Fruit fly (Drosophila melanogaster) whole organism, embryonic: ENCODE results near the gene MESR6.

ENCODE experiments used
- Awh ChIP-seq: fragments of 200-800 bp; sonication (Bioruptor generic); IDR thresholded peaks from 2 replicates; pipeline ENCODE4, ENCODE4 v1.3.6; 2022; ENCODE audit warnings: missing biosample characterization, missing genetic modification characterization
- B-H2 ChIP-seq: fragments of 200-800 bp; sonication (Bioruptor generic); optimal IDR thresholded peaks from 2 replicates; lab custom pipeline; 2018; ENCODE audit warnings: missing biosample characterization, mild to moderate bottlenecking, missing genetic modification characterization
- CG10366 ChIP-seq: fragments of 200-800 bp; sonication (Bioruptor generic); IDR thresholded peaks from 2 replicates; pipeline ENCODE4 v1.3.6; 2022; ENCODE audit warnings: missing biosample characterization, missing genetic modification characterization
- CG11093 ChIP-seq: fragments of 200-800 bp; sonication (Bioruptor generic); IDR thresholded peaks from 3 replicates; pipeline ENCODE4 v1.3.6; 2022; ENCODE audit warnings: missing biosample characterization, missing genetic modification characterization
- CG12071 ChIP-seq: fragments of 200-800 bp; sonication (Bioruptor generic); optimal IDR thresholded peaks from 3 replicates; lab custom pipeline; 2018; ENCODE audit warnings: missing biosample characterization, mild to moderate bottlenecking, missing genetic modification characterization
- CG12299 ChIP-seq: fragments of 200-800 bp; sonication (Bioruptor generic); optimal IDR thresholded peaks from 2 replicates; lab custom pipeline; 2018; ENCODE audit warnings: missing biosample characterization, mild to moderate bottlenecking, missing genetic modification characterization
- CG12659 ChIP-seq: fragments of 200-800 bp; sonication (Bioruptor generic); optimal IDR thresholded peaks from 3 replicates; lab custom pipeline; 2017; ENCODE audit warnings: mild to moderate bottlenecking, missing biosample characterization, missing genetic modification reagents, missing genetic modification characterization
- CG13287 ChIP-seq: fragments of 200-800 bp; sonication (Bioruptor generic); IDR thresholded peaks from 2 replicates; pipeline ENCODE4 v1.3.6; 2022; ENCODE audit warnings: missing biosample characterization, missing genetic modification characterization; ENCODE audit not compliant: partially characterized antibody
- CG13775 ChIP-seq: fragments of 200-800 bp; sonication (Bioruptor generic); optimal IDR thresholded peaks from 3 replicates; lab custom pipeline; 2017; ENCODE audit warnings: missing biosample characterization, mild to moderate bottlenecking, missing genetic modification characterization
- CG14014 ChIP-seq: fragments of 200-800 bp; sonication (Bioruptor generic); IDR thresholded peaks from 2 replicates; pipeline ENCODE4 v1.3.6; 2022; ENCODE audit warnings: missing biosample characterization, missing genetic modification characterization
- CG1603 ChIP-seq: fragments of 200-800 bp; sonication (Bioruptor generic); optimal IDR thresholded peaks from 2 replicates; lab custom pipeline; 2019; ENCODE audit warnings: missing biosample characterization, mild to moderate bottlenecking, missing genetic modification characterization, moderate library complexity
- CG16779 ChIP-seq: fragments of 200-800 bp; sonication (Bioruptor generic); IDR thresholded peaks from 2 replicates; pipeline ENCODE4 v1.3.6; 2022; ENCODE audit warnings: missing biosample characterization, missing genetic modification characterization
- CG18764 ChIP-seq: fragments of 200-800 bp; sonication (Bioruptor generic); optimal IDR thresholded peaks from 3 replicates; lab custom pipeline; 2016; ENCODE audit warnings: missing biosample characterization, missing genetic modification characterization
- CG6683 ChIP-seq: fragments of 200-800 bp; sonication (Bioruptor generic); optimal IDR thresholded peaks from 2 replicates; lab custom pipeline; 2017; ENCODE audit warnings: missing biosample characterization, mild to moderate bottlenecking, missing genetic modification characterization, missing genetic modification reagents
- CG6765 ChIP-seq: fragments of 200-800 bp; sonication (Bioruptor generic); optimal IDR thresholded peaks from 3 replicates; lab custom pipeline; 2017; ENCODE audit warnings: missing biosample characterization, mild to moderate bottlenecking, missing genetic modification characterization
- CG6854 ChIP-seq: fragments of 200-800 bp; sonication (Bioruptor generic); optimal IDR thresholded peaks from 3 replicates; lab custom pipeline; 2017; ENCODE audit warnings: missing biosample characterization, mild to moderate bottlenecking, missing genetic modification characterization
- CG9215 ChIP-seq: fragments of 200-800 bp; sonication (Bioruptor generic); IDR thresholded peaks from 2 replicates; pipeline ENCODE4 v1.3.6; 2022; ENCODE audit warnings: missing biosample characterization, missing genetic modification characterization
- CG9727 ChIP-seq: fragments of 200-800 bp; sonication (Bioruptor generic); optimal IDR thresholded peaks from 3 replicates; lab custom pipeline; 2017; ENCODE audit warnings: missing biosample characterization, mild to moderate bottlenecking, missing genetic modification characterization
- Dbx ChIP-seq: fragments of 200-800 bp; sonication (Bioruptor generic); IDR thresholded peaks from 3 replicates; pipeline ENCODE4 v1.3.6; 2022; ENCODE audit warnings: missing biosample characterization, missing genetic modification characterization
- Deaf1 ChIP-seq: fragments of 200-800 bp; optimal IDR thresholded peaks from 3 replicates; lab custom pipeline; 2019; ENCODE audit warnings: missing biosample characterization, mild to moderate bottlenecking, missing genetic modification characterization, moderate library complexity
- Doc3 ChIP-seq: fragments of 200-800 bp; sonication (Bioruptor generic); IDR thresholded peaks from 3 replicates; pipeline ENCODE4 v1.3.6; 2022; ENCODE audit warnings: missing biosample characterization, missing genetic modification characterization; ENCODE audit not compliant: partially characterized antibody
- Drgx ChIP-seq: fragments of 200-800 bp; sonication (Bioruptor generic); IDR thresholded peaks from 2 replicates; pipeline ENCODE4 v1.3.6; 2022; ENCODE audit warnings: missing biosample characterization, missing genetic modification characterization
- HmgD ChIP-seq: fragments of 200-800 bp; sonication (Bioruptor generic); optimal IDR thresholded peaks from 3 replicates; lab custom pipeline; 2016; ENCODE audit warnings: missing biosample characterization, missing genetic modification characterization
- Hmx ChIP-seq: fragments of 200-800 bp; sonication (Bioruptor generic); optimal IDR thresholded peaks from 2 replicates; lab custom pipeline; 2016; ENCODE audit warnings: missing biosample characterization, missing genetic modification characterization
- Hr39 ChIP-seq: fragments of >200 bp; optimal IDR thresholded peaks from 2 replicates; lab custom pipeline; 2017
- Hr78 ChIP-seq, 2 experiments: fragments of 200-800 bp in 1 of 2; fragments of >200 bp in 1 of 2; sonication (Bioruptor generic) in 1 of 2; optimal IDR thresholded peaks; 2 replicates each; lab custom pipeline; 2017 to 2019; ENCODE audit warnings: missing biosample characterization in 2 of 2, missing genetic modification characterization in 2 of 2, mild to moderate bottlenecking in 1 of 2, moderate library complexity in 1 of 2
- Mrtf ChIP-seq: fragments of 200-800 bp; sonication (Bioruptor generic); IDR thresholded peaks from 3 replicates; pipeline ENCODE4 v1.3.6; 2022; ENCODE audit warnings: missing biosample characterization, missing genetic modification characterization
- Neu2 ChIP-seq: fragments of 200-800 bp; sonication (Bioruptor generic); optimal IDR thresholded peaks from 3 replicates; lab custom pipeline; 2016; ENCODE audit warnings: missing biosample characterization, missing genetic modification characterization, borderline replicate concordance
- Rfx ChIP-seq: fragments of 200-800 bp; sonication (Bioruptor generic); IDR thresholded peaks from 2 replicates; pipeline ENCODE4 v1.3.6; 2022; ENCODE audit warnings: missing biosample characterization, missing genetic modification characterization
- abd-A ChIP-seq: fragments of 200-800 bp; sonication (Bioruptor generic); optimal IDR thresholded peaks from 3 replicates; lab custom pipeline; 2019; ENCODE audit warnings: missing biosample characterization, mild to moderate bottlenecking, missing genetic modification characterization, moderate library complexity
- ase ChIP-seq: fragments of 200-800 bp; sonication (Bioruptor generic); IDR thresholded peaks from 3 replicates; pipeline ENCODE4 v1.3.6; 2022; ENCODE audit warnings: missing biosample characterization, missing genetic modification characterization
- ash1 ChIP-seq: fragments of 200-800 bp; sonication (Bioruptor generic); optimal IDR thresholded peaks from 2 replicates; lab custom pipeline; 2018; ENCODE audit warnings: missing biosample characterization, mild to moderate bottlenecking, missing genetic modification characterization
- ci ChIP-seq: fragments of 200-800 bp; sonication (Bioruptor generic); IDR thresholded peaks from 3 replicates; pipeline ENCODE4 v1.3.6; 2022; ENCODE audit warnings: missing biosample characterization, missing genetic modification characterization
- da ChIP-seq: fragments of 200-800 bp; sonication (Bioruptor generic); optimal IDR thresholded peaks from 2 replicates; lab custom pipeline; 2016; ENCODE audit warnings: missing biosample characterization, missing genetic modification characterization
- disco-r ChIP-seq: fragments of 200-800 bp; sonication (Bioruptor generic); optimal IDR thresholded peaks from 2 replicates; lab custom pipeline; 2016; ENCODE audit warnings: missing biosample characterization, missing genetic modification characterization
- emc ChIP-seq: fragments of 200-800 bp; sonication (Bioruptor generic); optimal IDR thresholded peaks from 2 replicates; lab custom pipeline; 2016; ENCODE audit warnings: missing biosample characterization, missing genetic modification characterization
- fd64A ChIP-seq: fragments of 200-800 bp; sonication (Bioruptor generic); optimal IDR thresholded peaks from 3 replicates; lab custom pipeline; 2018; ENCODE audit warnings: missing biosample characterization, mild to moderate bottlenecking, missing genetic modification characterization
- gce ChIP-seq: fragments of 200-800 bp; sonication (Bioruptor generic); IDR thresholded peaks from 3 replicates; pipeline ENCODE4 v1.3.6; 2022; ENCODE audit warnings: missing biosample characterization, missing genetic modification characterization
- gcm ChIP-seq: fragments of 200-800 bp; sonication (Bioruptor generic); optimal IDR thresholded peaks from 2 replicates; lab custom pipeline; 2019; ENCODE audit warnings: missing biosample characterization, mild to moderate bottlenecking, missing genetic modification characterization, moderate library complexity
- grn ChIP-seq: fragments of 200-800 bp; sonication (Bioruptor generic); optimal IDR thresholded peaks from 3 replicates; lab custom pipeline; 2017; ENCODE audit warnings: missing biosample characterization, missing genetic modification characterization
- lab ChIP-seq: fragments of 200-800 bp; sonication (Bioruptor generic); optimal IDR thresholded peaks from 3 replicates; lab custom pipeline; 2017; ENCODE audit warnings: missing biosample characterization, missing genetic modification characterization, mild to moderate bottlenecking, moderate library complexity, missing genetic modification reagents
- lbe ChIP-seq: fragments of 200-800 bp; sonication (Bioruptor generic); optimal IDR thresholded peaks from 2 replicates; lab custom pipeline; 2016; ENCODE audit warnings: missing biosample characterization, mild to moderate bottlenecking, missing genetic modification characterization
- mirr ChIP-seq: fragments of 200-800 bp; sonication (Bioruptor generic); optimal IDR thresholded peaks from 3 replicates; lab custom pipeline; 2018; ENCODE audit warnings: missing biosample characterization, mild to moderate bottlenecking, missing genetic modification characterization
- onecut ChIP-seq: fragments of 200-800 bp; sonication (Bioruptor generic); IDR thresholded peaks from 2 replicates; pipeline ENCODE4 v1.3.6; 2022; ENCODE audit warnings: missing biosample characterization, missing genetic modification characterization
- pzg ChIP-seq: fragments of 200-800 bp; sonication (Bioruptor generic); optimal IDR thresholded peaks from 3 replicates; lab custom pipeline; 2018; ENCODE audit warnings: missing biosample characterization, mild to moderate bottlenecking, missing genetic modification characterization, moderate library complexity
- sens ChIP-seq: fragments of 200-800 bp; sonication (Bioruptor generic); peaks from one replicate; lab custom pipeline; 2016; ENCODE audit warnings: missing biosample characterization, missing genetic modification characterization
- sna ChIP-seq: fragments of 200-800 bp; sonication (Bioruptor generic); IDR thresholded peaks from 2 replicates; pipeline ENCODE4 v1.3.6; 2022; ENCODE audit warnings: missing biosample characterization, missing genetic modification characterization; ENCODE audit not compliant: partially characterized antibody
- tgo ChIP-seq: fragments of 200-800 bp; sonication (Bioruptor generic); IDR thresholded peaks from 3 replicates; pipeline ENCODE4 v1.3.6; 2022; ENCODE audit warnings: missing biosample characterization, missing genetic modification characterization
- unpg ChIP-seq: fragments of 200-800 bp; sonication (Bioruptor generic); optimal IDR thresholded peaks from 3 replicates; lab custom pipeline; 2018; ENCODE audit warnings: missing biosample characterization, mild to moderate bottlenecking, missing genetic modification characterization, moderate library complexity

The MESR6 gene

DNA sequence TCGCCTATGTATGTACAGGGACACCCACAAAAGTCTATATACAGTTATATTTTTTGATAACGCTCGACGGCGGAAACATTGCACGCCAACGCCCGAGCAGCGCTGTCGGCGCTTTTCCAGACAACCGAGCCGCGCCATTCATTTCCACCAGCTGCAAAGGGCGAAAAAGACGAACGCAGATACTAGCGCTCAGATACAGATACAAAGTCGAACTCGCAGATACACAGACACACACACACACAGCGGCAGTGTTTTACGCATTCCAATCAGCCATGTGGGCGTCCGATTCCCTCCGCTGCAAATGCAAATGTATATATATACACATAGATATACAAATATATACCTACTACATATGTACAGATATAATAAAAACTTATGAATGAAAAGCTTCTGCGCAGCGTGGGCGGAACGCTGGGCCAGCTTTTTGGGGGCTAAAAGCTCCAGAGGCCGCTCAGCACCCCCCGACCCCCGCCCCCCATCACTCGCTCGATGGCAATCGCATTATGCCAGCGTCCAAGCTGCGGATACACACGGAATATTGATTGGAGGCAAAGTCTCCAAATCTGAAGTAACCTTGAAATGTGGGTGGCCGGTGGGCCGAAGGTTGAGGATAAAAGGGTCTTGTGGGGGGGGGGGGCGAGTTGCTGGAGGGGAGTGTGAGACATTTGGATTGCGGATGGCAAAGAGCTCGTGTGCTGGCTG lies 896 bp upstream of the MESR6 start (continued):
- no peak for TF ChIP-seq CG18764
- peak; percentile 10 for TF ChIP-seq pzg (GFP tag; lab: Kevin White, UChicago)
- TF ChIP-seq Hr78 (GFP tag; optimal IDR thresholded peaks at IDR 0.05; lab: Kevin White, UChicago): peak in 1 of 2 experiments; percentile 44
- no peak for TF ChIP-seq CG9215 (GFP tag; lab: Robert Waterston, UW)
- 0 out of 3 replicates have a peak, but pooled peaks have one; percentile 29 for TF ChIP-seq Mrtf (GFP tag; lab: Robert Waterston, UW)
- no peak for TF ChIP-seq CG1603 (tag; lab: Kevin White, UChicago)
- TF ChIP-seq onecut: peak; percentile 99
- peak; percentile 14 for TF ChIP-seq mirr (GFP tag; lab: Kevin White, UChicago)
- 0 out of 3 replicates have a peak, but pooled peaks have one; percentile 27 for TF ChIP-seq CG11093 (GFP tag; lab: Robert Waterston, UW)
- TF ChIP-seq B-H2 (GFP tag; lab: Kevin White, UChicago): peak; percentile 17
- TF ChIP-seq Drgx (GFP tag; lab: Robert Waterston, UW): no peak; the same call in 1 of the 2 replicates
- peak; percentile 37; the same call in 1 of the 2 replicates for TF ChIP-seq CG13287 (GFP tag; lab: Robert Waterston, UW)
- no peak for TF ChIP-seq Neu2 (GFP tag; lab: Kevin White, UChicago)
- TF ChIP-seq unpg (GFP tag; lab: Kevin White, UChicago): no peak
- TF ChIP-seq CG6765 (GFP tag; lab: Kevin White, UChicago): peak; percentile 25
- TF ChIP-seq emc (GFP tag; lab: Kevin White, UChicago): no peak
- TF ChIP-seq abd-A (tag; lab: Kevin White, UChicago): peak; percentile 99
- 0 out of 2 replicates have a peak, but pooled peaks have one; percentile 37 for TF ChIP-seq sna
- TF ChIP-seq HmgD (GFP tag; lab: Kevin White, UChicago): no peak
- TF ChIP-seq Rfx (GFP tag; lab: Robert Waterston, UW): peak; percentile 9; the same call in 1 of the 2 replicates
- TF ChIP-seq CG6683 (GFP tag; lab: Kevin White, UChicago): peak; percentile 7
- peak; percentile 29 for TF ChIP-seq Hr39
- peak; percentile 41 for TF ChIP-seq lbe (GFP tag; lab: Kevin White, UChicago)
- TF ChIP-seq CG14014 (GFP tag; lab: Robert Waterston, UW): no peak
- TF ChIP-seq ash1: no peak
- no peak for TF ChIP-seq Hmx (GFP tag; lab: Kevin White, UChicago)
- TF ChIP-seq CG12071 (GFP tag; lab: Kevin White, UChicago): no peak
- peak; percentile 81 for TF ChIP-seq grn (GFP tag; lab: Kevin White, UChicago)
- TF ChIP-seq Doc3: 0 out of 3 replicates have a peak, but pooled peaks have one; percentile 14
- TF ChIP-seq CG13775 (GFP tag; lab: Kevin White, UChicago): no peak
- no peak for TF ChIP-seq CG12659
- TF ChIP-seq gce: peak; percentile 27; the same call in 1 of the 3 replicates
- 0 out of 3 replicates have a peak, but pooled peaks have one; percentile 26 for TF ChIP-seq ase (GFP tag; lab: Robert Waterston, UW)
- peak; percentile 54 for TF ChIP-seq CG6854 (GFP tag; lab: Kevin White, UChicago)
- peak; percentile 83 for TF ChIP-seq Deaf1 (tag; lab: Kevin White, UChicago)
- no peak for TF ChIP-seq Awh (GFP tag; lab: Robert Waterston, UW)
- peak; percentile 51; the same call in 1 of the 3 replicates for TF ChIP-seq Dbx (GFP tag; lab: Robert Waterston, UW)
- TF ChIP-seq tgo (GFP tag; lab: Robert Waterston, UW): 0 out of 3 replicates have a peak, but pooled peaks have one; percentile 48
- no peak for TF ChIP-seq CG9727
- peak; percentile 17 for TF ChIP-seq gcm (GFP tag; lab: Kevin White, UChicago)
- TF ChIP-seq disco-r: no peak
- no peak for TF ChIP-seq da
- 0 out of 2 replicates have a peak, but pooled peaks have one; percentile 36 for TF ChIP-seq CG16779 (GFP tag; lab: Robert Waterston, UW)
- TF ChIP-seq sens: peak; percentile 76
- TF ChIP-seq fd64A (GFP tag; lab: Kevin White, UChicago): no peak
- peak; percentile 10 for TF ChIP-seq lab (GFP tag; lab: Kevin White, UChicago)
- 0 out of 3 replicates have a peak, but pooled peaks have one; percentile 64 for TF ChIP-seq ci (GFP tag; lab: Robert Waterston, UW)
- TF ChIP-seq CG12299: no peak
- TF ChIP-seq CG10366 (GFP tag; lab: Robert Waterston, UW): no peak
